Worm (Caenorhabditis elegans) whole organism, midembryonic: ENCODE data around the gene B0001.5.

Experiments
- T22C8.4 ChIP-seq: fragments of 200-800 bp; sonication (Bioruptor generic); IDR thresholded peaks from 2 replicates; pipeline ENCODE4 v1.3.6; 2022; ENCODE audit warnings: missing genetic modification characterization, missing compliant biosample characterization
- cog-1 ChIP-seq: sonication (generic microtip); optimal IDR thresholded peaks from 2 replicates; lab custom pipeline; 2016; ENCODE audit warnings: missing genetic modification characterization, missing compliant biosample characterization
- flt-1 ChIP-seq: fragments of 200-800 bp; sonication (Bioruptor generic); IDR thresholded peaks from 2 replicates; pipeline ENCODE4 v1.3.6; 2022; ENCODE audit warnings: missing genetic modification characterization, missing compliant biosample characterization
- klf-2 ChIP-seq: fragments of 200-800 bp; sonication (Bioruptor generic); conservative IDR thresholded peaks from 2 replicates; pipeline ENCODE4 v1.3.6; 2022; ENCODE audit warnings: missing genetic modification reagents, missing genetic modification characterization, missing compliant biosample characterization
- med-1 ChIP-seq: sonication (generic microtip); optimal IDR thresholded peaks from 2 replicates; lab custom pipeline; 2017; ENCODE audit warnings: missing genetic modification characterization, mild to moderate bottlenecking, missing compliant biosample characterization, antibody characterized with exemption, missing genetic modification reagents; ENCODE audit not compliant: insufficient read depth
- ref-1 ChIP-seq: fragments of 200-800 bp; sonication (Bioruptor generic); conservative IDR thresholded peaks from 2 replicates; pipeline ENCODE4 v1.3.6; 2022; ENCODE audit warnings: missing genetic modification reagents, missing genetic modification characterization, missing compliant biosample characterization
- tab-1 ChIP-seq: fragments of 200-800 bp; sonication (Bioruptor generic); IDR thresholded peaks from 2 replicates; pipeline ENCODE4 v1.3.6; 2022; ENCODE audit warnings: missing genetic modification characterization, missing compliant biosample characterization
- ztf-23 ChIP-seq: fragments of 200-800 bp; sonication (Bioruptor generic); IDR thresholded peaks from 2 replicates; pipeline ENCODE4 v1.3.6; 2022; ENCODE audit warnings: missing genetic modification reagents, missing genetic modification characterization, missing compliant biosample characterization
- ztf-29 ChIP-seq: fragments of 200-800 bp; sonication (Bioruptor generic); IDR thresholded peaks from 2 replicates; pipeline ENCODE4 v1.3.6; 2022; ENCODE audit warnings: missing genetic modification reagents, missing genetic modification characterization, missing compliant biosample characterization

DNA sequence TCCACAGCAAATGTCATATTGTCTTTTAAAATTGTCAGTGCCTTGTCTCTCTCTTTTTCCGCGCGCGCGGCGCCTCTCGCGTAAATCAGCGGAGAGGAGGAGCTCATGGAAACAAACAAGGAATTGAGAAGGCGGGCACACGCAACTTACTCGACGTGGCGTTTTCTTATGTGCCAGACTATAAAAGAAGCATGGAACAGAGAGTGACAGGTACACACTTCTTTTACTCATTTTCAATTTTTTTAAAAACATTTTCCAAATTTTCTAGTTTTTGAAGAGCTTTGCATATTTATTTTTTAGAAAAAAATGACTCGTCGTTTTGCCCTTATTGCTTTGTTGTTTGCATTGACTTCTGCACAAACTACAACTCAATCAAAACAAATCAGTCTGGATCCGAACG, 24.8 kb upstream of the B0001.5 start, which contains the start of gene F20B10.3:
- TF ChIP-seq med-1 (GFP tag; lab: Kevin White, UChicago) (no peak), klf-2 (GFP tag; lab: Robert Waterston, UW) (no peak), cog-1 (tag; lab: Kevin White, UChicago) (no peak), flt-1 (GFP tag; lab: Robert Waterston, UW) (no peak), tab-1 (no peak), T22C8.4 (GFP tag; lab: Robert Waterston, UW) (no peak), ztf-29 (GFP tag; lab: Robert Waterston, UW) (no peak), ztf-23 (GFP tag; lab: Robert Waterston, UW) (no peak), ref-1 (GFP tag; lab: Robert Waterston, UW) (no peak)
